Worm (Caenorhabditis elegans): ENCODE data around the gene C02F12.8.

- no peak for TF ChIP-seq rnt-1 (tag; optimal IDR thresholded peaks at IDR 0.05)
- TF ChIP-seq pqm-1 (tag; optimal IDR thresholded peaks at IDR 0.05), result no peak
- TF ChIP-seq K02D7.2 (tag; optimal IDR thresholded peaks at IDR 0.05), result no peak
- TF ChIP-seq hlh-30 (tag; optimal IDR thresholded peaks at IDR 0.05; ENCODE audit: insufficient read depth), result no peak
- TF ChIP-seq ama-1 (optimal IDR thresholded peaks at IDR 0.05), result no peak
- TF ChIP-seq ceh-22 (tag; optimal IDR thresholded peaks at IDR 0.05), result no peak
- TF ChIP-seq ceh-31 (tag; optimal IDR thresholded peaks at IDR 0.05), result no peak
- TF ChIP-seq pat-9 (tag; optimal IDR thresholded peaks at IDR 0.05), result no peak
- no peak for TF ChIP-seq pha-2 (tag; optimal IDR thresholded peaks at IDR 0.05)
- no peak for TF ChIP-seq lin-11 (tag; optimal IDR thresholded peaks at IDR 0.05)
- no peak for TF ChIP-seq eyg-1 (tag; optimal IDR thresholded peaks at IDR 0.05)
These were observed 32.4 kb upstream of the C02F12.8 start for ce11 chrX:3725437-3725836.

Measured in whole organism, late embryonic.